Worm (Caenorhabditis elegans): ENCODE measurements around the gene kle-2.
A peak's percentile ranks its signal among the peaks of the same experiment; 100 is the strongest.

kle-2 gene

DNA sequence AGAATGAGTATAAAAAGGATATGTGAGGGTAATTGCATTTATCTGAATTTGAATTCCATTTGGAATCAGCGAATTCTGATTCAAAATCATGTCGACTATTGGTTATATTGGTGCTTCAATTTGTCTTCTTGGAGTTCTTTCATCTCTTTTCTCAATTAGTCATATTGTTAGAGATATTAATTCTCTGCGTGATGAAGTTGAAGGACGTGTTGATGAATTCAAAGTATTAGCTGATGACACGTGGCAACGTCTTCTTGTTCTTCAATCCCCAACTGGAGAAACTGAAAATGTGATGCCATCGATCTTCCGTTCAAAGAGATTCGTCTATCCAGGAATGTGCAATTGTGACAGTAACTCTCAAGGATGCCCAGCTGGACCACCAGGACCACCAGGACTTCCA, 7.3 kb downstream of the kle-2 start, which contains the start of gene col-90:
Gene col-90, plus strand, starts transcription at position 37 of the 400 bp plus-strand sequence.
- TF ChIP-seq C38D4.7 (GFP tag; optimal IDR thresholded peaks at IDR 0.05) (no peak), ztf-16 (tag; optimal IDR thresholded peaks at IDR 0.05) (no peak), lin-11 (tag; optimal IDR thresholded peaks at IDR 0.05) (no peak), pha-4 (tag; optimal IDR thresholded peaks at IDR 0.05) (no peak), ceh-6 (GFP tag; optimal IDR thresholded peaks at IDR 0.05) (no peak), nhr-232 (tag; optimal IDR thresholded peaks at IDR 0.05) (no peak), K02D7.2 (tag; optimal IDR thresholded peaks at IDR 0.05) (no peak), fax-1 (tag; optimal IDR thresholded peaks at IDR 0.05) (no peak), ceh-18 (tag; optimal IDR thresholded peaks at IDR 0.05) (no peak), eyg-1 (tag; optimal IDR thresholded peaks at IDR 0.05) (no peak), ceh-2 (tag; optimal IDR thresholded peaks at IDR 0.05) (no peak), dmd-4 (tag; optimal IDR thresholded peaks at IDR 0.05; ENCODE audit: borderline replicate concordance) (no peak)

DNA sequence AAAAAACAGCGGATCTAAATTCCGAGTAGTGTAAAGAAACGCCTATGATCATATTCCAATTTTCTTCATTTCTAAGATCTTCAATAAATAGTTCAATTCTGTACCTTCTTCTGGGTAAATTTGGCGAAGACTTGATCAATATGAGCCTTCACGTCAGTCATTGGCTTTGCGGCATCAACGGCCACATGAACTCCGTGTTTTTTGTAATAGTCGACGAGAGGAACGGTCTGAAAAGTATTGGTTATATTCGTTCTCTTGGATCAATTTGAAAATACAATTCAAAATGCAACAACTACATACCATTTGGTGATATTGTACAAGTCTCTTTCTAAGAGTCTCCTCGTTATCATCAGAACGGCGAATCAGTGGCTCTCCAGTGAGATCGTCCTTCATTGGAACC, 8.9 kb downstream of the kle-2 start:
- no peak for TF ChIP-seq eyg-1 (tag; optimal IDR thresholded peaks at IDR 0.05)
- no peak for TF ChIP-seq pros-1 (tag; optimal IDR thresholded peaks at IDR 0.05)
- no peak for TF ChIP-seq hlh-8 (tag; optimal IDR thresholded peaks at IDR 0.05)
- TF ChIP-seq npax-4 (tag; optimal IDR thresholded peaks at IDR 0.05), result no peak
- TF ChIP-seq ceh-30 (tag; optimal IDR thresholded peaks at IDR 0.05), result no peak
- no peak for TF ChIP-seq K09A11.1 (tag; optimal IDR thresholded peaks at IDR 0.05; ENCODE audit: insufficient read depth)
- no peak for TF ChIP-seq tbx-7 (tag; optimal IDR thresholded peaks at IDR 0.05)
- no peak for TF ChIP-seq ets-4 (tag; optimal IDR thresholded peaks at IDR 0.05)
- TF ChIP-seq ceh-31 (tag; optimal IDR thresholded peaks at IDR 0.05), result no peak

DNA sequence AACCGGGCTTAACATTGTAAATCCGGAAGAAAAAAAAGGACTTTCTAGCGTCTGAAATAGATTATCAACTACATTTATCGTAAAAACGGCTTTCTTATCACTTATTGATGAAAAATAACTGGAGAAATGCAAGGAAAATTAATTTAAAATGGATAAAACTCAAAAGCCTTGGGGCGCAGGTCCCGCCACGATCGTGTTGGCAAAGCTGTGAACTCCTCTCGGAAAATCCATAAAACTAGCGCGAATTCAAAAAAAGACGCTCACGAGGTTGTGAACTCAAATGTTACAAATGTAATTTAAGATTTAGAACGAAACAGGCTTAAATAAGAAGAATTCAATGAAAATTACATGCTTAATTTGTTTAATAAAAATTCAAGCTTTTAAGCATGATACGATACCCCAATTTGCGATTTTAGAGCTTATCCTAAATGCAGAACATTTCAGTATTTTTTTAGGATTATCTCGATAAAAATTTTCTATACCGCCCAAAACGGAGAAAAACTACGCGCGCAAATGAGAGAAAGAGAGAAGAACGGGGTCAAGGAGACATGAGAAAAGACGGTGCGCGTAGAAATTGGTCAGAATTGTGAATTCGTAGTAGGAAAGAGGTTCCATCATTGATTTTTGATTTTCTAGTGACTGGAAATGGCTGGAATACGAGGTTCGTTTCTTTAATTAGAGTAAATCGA, 10.7 kb downstream of the kle-2 start, which contains the start of gene C29E4.15:
Gene C29E4.15, plus strand, starts transcription at position 547 of the 689 bp plus-strand sequence.
- TF ChIP-seq hlh-8 (tag; optimal IDR thresholded peaks at IDR 0.05) (no peak), hlh-6 (tag; optimal IDR thresholded peaks at IDR 0.05) (no peak), unc-42 (tag; optimal IDR thresholded peaks at IDR 0.05) (peak; percentile 19), ztf-16 (tag; optimal IDR thresholded peaks at IDR 0.05) (no peak), hlh-30 (tag; optimal IDR thresholded peaks at IDR 0.05; ENCODE audit: insufficient read depth) (no peak), T23F11.4 (GFP tag; optimal IDR thresholded peaks at IDR 0.05) (no peak)

DNA sequence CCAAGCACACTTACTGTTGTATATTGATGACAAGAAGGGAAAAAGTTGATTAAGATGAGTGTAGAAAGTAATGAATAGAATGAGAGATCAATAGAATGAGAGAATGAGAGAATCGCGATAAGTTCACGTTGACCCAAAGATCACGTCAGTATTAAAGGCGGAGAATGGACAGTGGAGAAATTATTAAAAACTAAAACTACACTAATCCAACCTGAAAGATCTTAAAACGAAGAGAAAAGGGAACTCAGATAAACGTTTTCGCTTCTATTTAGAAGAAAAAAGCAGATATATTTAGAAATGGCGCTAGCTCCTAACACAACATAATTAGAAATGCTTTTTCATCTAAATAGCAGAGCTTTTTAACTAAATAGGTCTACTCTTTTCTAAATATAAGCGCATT, 11.7 kb downstream of the kle-2 start, which contains the start of gene let-754:
Gene let-754, minus strand, starts transcription at position 101 of the 400 bp plus-strand sequence.
- no peak for TF ChIP-seq ceh-6 (GFP tag; optimal IDR thresholded peaks at IDR 0.05)
- no peak for TF ChIP-seq ceh-30 (tag; optimal IDR thresholded peaks at IDR 0.05)
- no peak for TF ChIP-seq ttx-3 (tag; optimal IDR thresholded peaks at IDR 0.05)
- TF ChIP-seq fax-1 (tag; optimal IDR thresholded peaks at IDR 0.05), result no peak
- no peak for TF ChIP-seq hlh-8 (tag; optimal IDR thresholded peaks at IDR 0.05)
- TF ChIP-seq dve-1 (tag; optimal IDR thresholded peaks at IDR 0.05), result no peak
- no peak for TF ChIP-seq madf-2 (tag; optimal IDR thresholded peaks at IDR 0.05)
- TF ChIP-seq syd-9 (tag; optimal IDR thresholded peaks at IDR 0.05), result no peak
- no peak for TF ChIP-seq ets-4 (tag; optimal IDR thresholded peaks at IDR 0.05)
- no peak for TF ChIP-seq tbx-7 (tag; optimal IDR thresholded peaks at IDR 0.05)
- TF ChIP-seq ceh-14 (tag; optimal IDR thresholded peaks at IDR 0.05), result no peak
- no peak for TF ChIP-seq ceh-24 (tag; optimal IDR thresholded peaks at IDR 0.05)
- TF ChIP-seq pag-3 (tag; optimal IDR thresholded peaks at IDR 0.05; ENCODE audit: borderline replicate concordance), result no peak
- TF ChIP-seq fkh-10 (GFP tag; optimal IDR thresholded peaks at IDR 0.05), result no peak
- no peak for TF ChIP-seq che-1 (tag; optimal IDR thresholded peaks at IDR 0.05)
- TF ChIP-seq unc-86 (tag; optimal IDR thresholded peaks at IDR 0.05), result no peak

All from whole organism, late embryonic.